Worm (Caenorhabditis elegans) whole organism, L3 larva: Measurements from ENCODE around the gene npr-29.
A peak's percentile ranks its signal among the peaks of the same experiment; 100 is the strongest.

Experiments used
- R02D3.7 ChIP-seq: fragments of 150-350 bp; optimal IDR thresholded peaks from 2 replicates; lab custom pipeline; 2014; ENCODE audit warnings: missing biosample characterization, missing genetic modification characterization
- ZK546.5 ChIP-seq: sonication (generic microtip); optimal IDR thresholded peaks from 2 replicates; lab custom pipeline; 2017; ENCODE audit warnings: missing biosample characterization, missing genetic modification characterization
- aly-2 ChIP-seq: fragments of 150-350 bp; optimal IDR thresholded peaks from 2 replicates; lab custom pipeline; 2014; ENCODE audit warnings: missing biosample characterization, missing genetic modification characterization
- ama-1 ChIP-seq: fragments of 150-350 bp; optimal IDR thresholded peaks from 2 replicates; lab custom pipeline; 2018
- ceh-16 ChIP-seq: sonication (generic microtip); optimal IDR thresholded peaks from 2 replicates; lab custom pipeline; 2017; ENCODE audit warnings: missing biosample characterization, missing genetic modification characterization
- ceh-28 ChIP-seq: fragments of 150-350 bp; optimal IDR thresholded peaks from 2 replicates; lab custom pipeline; 2014; ENCODE audit warnings: missing biosample characterization, missing genetic modification reagents, missing genetic modification characterization
- ceh-82 ChIP-seq: fragments of 150-350 bp; optimal IDR thresholded peaks from 2 replicates; lab custom pipeline; 2014; ENCODE audit warnings: missing biosample characterization, missing genetic modification characterization
- ceh-9 ChIP-seq: sonication (generic microtip); optimal IDR thresholded peaks from 2 replicates; lab custom pipeline; 2018; ENCODE audit warnings: missing biosample characterization, missing genetic modification characterization
- daf-12 ChIP-seq: fragments of 150-350 bp; optimal IDR thresholded peaks from 2 replicates; lab custom pipeline; 2014; ENCODE audit warnings: missing biosample characterization, missing genetic modification reagents, missing genetic modification characterization
- egl-27 ChIP-seq: sonication (generic microtip); optimal IDR thresholded peaks from 4 replicates; lab custom pipeline; 2017; ENCODE audit warnings: missing biosample characterization, missing genetic modification reagents, missing genetic modification characterization
- egl-5 ChIP-seq: fragments of 150-350 bp; optimal IDR thresholded peaks from 2 replicates; lab custom pipeline; 2017; ENCODE audit warnings: missing biosample characterization, missing genetic modification reagents, missing genetic modification characterization, inconsistent platforms
- elt-3 ChIP-seq, 3 experiments: fragments of 150-350 bp in 1 of 3; sonication (generic microtip) in 2 of 3; optimal IDR thresholded peaks; 2 replicates in 2 of 3; 4 replicates in 1 of 3; lab custom pipeline; 2014 to 2017; ENCODE audit warnings: missing biosample characterization in 3 of 3, missing genetic modification characterization in 3 of 3
- eor-1 ChIP-seq, 2 experiments: fragments of 150-350 bp; optimal IDR thresholded peaks; 2 replicates each; lab custom pipeline; 2014 to 2018; ENCODE audit warnings: missing biosample characterization in 2 of 2, missing genetic modification characterization in 2 of 2
- fkh-10 ChIP-seq: sonication (generic microtip); optimal IDR thresholded peaks from 2 replicates; lab custom pipeline; 2017; ENCODE audit warnings: missing biosample characterization, missing genetic modification reagents, missing genetic modification characterization
- fkh-2 ChIP-seq: fragments of 150-350 bp; optimal IDR thresholded peaks from 2 replicates; lab custom pipeline; 2014; ENCODE audit warnings: missing biosample characterization, missing genetic modification reagents, missing genetic modification characterization
- fos-1 ChIP-seq: fragments of 150-350 bp; optimal IDR thresholded peaks from 2 replicates; lab custom pipeline; 2014; ENCODE audit warnings: missing biosample characterization, missing genetic modification characterization
- hmg-11 ChIP-seq: sonication (generic microtip); optimal IDR thresholded peaks from 2 replicates; lab custom pipeline; 2016; ENCODE audit warnings: missing genetic modification characterization, missing compliant biosample characterization
- lin-15B ChIP-seq: fragments of 150-350 bp; optimal IDR thresholded peaks from 2 replicates; lab custom pipeline; 2014; ENCODE audit warnings: missing biosample characterization, missing genetic modification characterization
- lin-39 ChIP-seq: fragments of 150-350 bp; optimal IDR thresholded peaks from 2 replicates; lab custom pipeline; 2018; ENCODE audit warnings: missing biosample characterization, missing genetic modification reagents, missing genetic modification characterization
- lsy-12 ChIP-seq: sonication (generic microtip); optimal IDR thresholded peaks from 2 replicates; lab custom pipeline; 2016; ENCODE audit warnings: mild to moderate bottlenecking, missing genetic modification characterization, missing compliant biosample characterization
- mdl-1 ChIP-seq: fragments of 150-350 bp; optimal IDR thresholded peaks from 2 replicates; lab custom pipeline; 2014; ENCODE audit warnings: missing biosample characterization, missing genetic modification characterization
- mml-1 ChIP-seq: fragments of 150-350 bp; sonication (generic microtip); optimal IDR thresholded peaks from 3 replicates; lab custom pipeline; 2014; ENCODE audit warnings: missing biosample characterization, missing genetic modification characterization
- nfya-1 ChIP-seq: sonication (generic microtip); optimal IDR thresholded peaks from 2 replicates; lab custom pipeline; 2017; ENCODE audit warnings: missing genetic modification characterization, mild to moderate bottlenecking, missing compliant biosample characterization, antibody characterized with exemption, moderate library complexity; ENCODE audit not compliant: insufficient read depth
- nhr-11 ChIP-seq: fragments of 150-350 bp; optimal IDR thresholded peaks from 2 replicates; lab custom pipeline; 2014; ENCODE audit warnings: missing biosample characterization, missing genetic modification characterization
- nhr-12 ChIP-seq: fragments of 150-350 bp; optimal IDR thresholded peaks from 2 replicates; lab custom pipeline; 2014; ENCODE audit warnings: missing biosample characterization, missing genetic modification characterization
- nhr-23 ChIP-seq: fragments of 150-350 bp; optimal IDR thresholded peaks from 2 replicates; lab custom pipeline; 2014; ENCODE audit warnings: missing biosample characterization, missing genetic modification reagents, missing genetic modification characterization
- nhr-25 ChIP-seq: sonication (generic microtip); optimal IDR thresholded peaks from 2 replicates; lab custom pipeline; 2017; ENCODE audit warnings: missing biosample characterization, missing genetic modification characterization
- nhr-28 ChIP-seq: fragments of 150-350 bp; optimal IDR thresholded peaks from 2 replicates; lab custom pipeline; 2014; ENCODE audit warnings: missing biosample characterization, missing genetic modification characterization
- nhr-43 ChIP-seq: sonication (generic microtip); optimal IDR thresholded peaks from 2 replicates; lab custom pipeline; 2016; ENCODE audit warnings: mild to moderate bottlenecking, missing genetic modification characterization, missing compliant biosample characterization; ENCODE audit not compliant: poor library complexity, severe bottlenecking
- nhr-76 ChIP-seq: fragments of 150-350 bp; sonication (generic microtip); optimal IDR thresholded peaks from 5 replicates; lab custom pipeline; 2014; ENCODE audit warnings: missing biosample characterization, missing genetic modification characterization
- nhr-77 ChIP-seq: fragments of 150-350 bp; optimal IDR thresholded peaks from 2 replicates; lab custom pipeline; 2014; ENCODE audit warnings: missing biosample characterization, missing genetic modification characterization
- pha-4 ChIP-seq: fragments of 150-350 bp; optimal IDR thresholded peaks from 2 replicates; lab custom pipeline; 2014; ENCODE audit warnings: missing biosample characterization, missing genetic modification reagents, missing genetic modification characterization
- pqm-1 ChIP-seq: fragments of 150-350 bp; optimal IDR thresholded peaks from 2 replicates; lab custom pipeline; 2017; ENCODE audit warnings: missing biosample characterization, missing genetic modification characterization, inconsistent platforms
- skn-1 ChIP-seq: fragments of 150-350 bp; optimal IDR thresholded peaks from 2 replicates; lab custom pipeline; 2014; ENCODE audit warnings: missing biosample characterization, missing genetic modification characterization
- snpc-4 ChIP-seq: fragments of 150-350 bp; optimal IDR thresholded peaks from 2 replicates; lab custom pipeline; 2014; ENCODE audit warnings: missing biosample characterization, missing genetic modification characterization
- tbx-2 ChIP-seq: sonication (generic microtip); optimal IDR thresholded peaks from 2 replicates; lab custom pipeline; 2016; ENCODE audit warnings: mild to moderate bottlenecking, missing genetic modification characterization, missing compliant biosample characterization
- unc-39 ChIP-seq: sonication (generic microtip); optimal IDR thresholded peaks from 4 replicates; lab custom pipeline; 2017; ENCODE audit warnings: missing biosample characterization, missing genetic modification characterization
- ztf-11 ChIP-seq: fragments of 150-350 bp; optimal IDR thresholded peaks from 2 replicates; lab custom pipeline; 2014; ENCODE audit warnings: missing biosample characterization, missing genetic modification characterization

The npr-29 gene

ce11 chrIII:9206185-9206584 lies 9.1 kb downstream of the npr-29 start, which contains the start of gene ZC84.1:
Gene ZC84.1, minus strand, starts transcription at chrIII:9206285.
- TF ChIP-seq mdl-1 (tag; lab: Kevin White, UChicago): no peak
- TF ChIP-seq lsy-12: no peak
- TF ChIP-seq, all 47 proteins: peak for 0

- TF ChIP-seq nhr-76 (tag; lab: Kevin White, UChicago) (no peak), nhr-77 (tag; lab: Kevin White, UChicago) (no peak)
Observed at ce11 chrIII:9201977-9202376, 13.3 kb downstream of the npr-29 start.

ce11 chrIII:9199605-9200004 lies 15.7 kb downstream of the npr-29 start, which contains the start of gene ZC84.6:
Gene ZC84.6, minus strand, starts transcription at chrIII:9199705.
- TF ChIP-seq ceh-16 (tag; lab: Kevin White, UChicago): no peak
- no peak for TF ChIP-seq eor-1 (tag; optimal IDR thresholded peaks at IDR 0.05; lab: Kevin White, UChicago)
- TF ChIP-seq snpc-4 (tag; lab: Kevin White, UChicago): no peak
- TF ChIP-seq egl-27 (tag; lab: Kevin White, UChicago): no peak
- TF ChIP-seq ceh-82 (tag; lab: Kevin White, UChicago): no peak
- TF ChIP-seq fkh-2 (tag; lab: Kevin White, UChicago): no peak
- TF ChIP-seq lsy-12: no peak
- TF ChIP-seq ceh-28 (tag; lab: Kevin White, UChicago): no peak
- TF ChIP-seq lin-39: no peak
- no peak for TF ChIP-seq nhr-76 (tag; lab: Kevin White, UChicago)
- TF ChIP-seq nhr-23 (tag; lab: Kevin White, UChicago): no peak
- no peak for TF ChIP-seq skn-1 (tag; lab: Kevin White, UChicago)
- TF ChIP-seq nhr-77 (tag; lab: Kevin White, UChicago): no peak
- TF ChIP-seq daf-12 (tag; lab: Kevin White, UChicago): no peak
- TF ChIP-seq R02D3.7 (tag; lab: Kevin White, UChicago): no peak
- no peak for TF ChIP-seq mml-1 (tag; lab: Kevin White, UChicago)

ce11 chrIII:9191091-9191490 lies 24.2 kb downstream of the npr-29 start, which contains the start of gene cls-3:
Gene cls-3, minus strand, starts transcription at chrIII:9191109.
- TF ChIP-seq nhr-28 (tag; lab: Kevin White, UChicago) (no peak), lin-39 (peak; percentile 43), nhr-25 (tag; lab: Kevin White, UChicago) (no peak), hmg-11 (tag; lab: Kevin White, UChicago) (no peak), tbx-2 (tag; lab: Kevin White, UChicago) (no peak), ceh-16 (tag; lab: Kevin White, UChicago) (no peak), lin-15B (tag; lab: Kevin White, UChicago) (peak; percentile 40), elt-3 (tag; optimal IDR thresholded peaks at IDR 0.05; lab: Kevin White, UChicago) (no peak), pqm-1 (tag; lab: Kevin White, UChicago) (no peak), skn-1 (tag; lab: Kevin White, UChicago) (peak; percentile 13), mdl-1 (tag; lab: Kevin White, UChicago) (no peak), nhr-11 (no peak), unc-39 (tag; lab: Kevin White, UChicago) (no peak), nhr-43 (tag; lab: Kevin White, UChicago) (no peak), pha-4 (tag; lab: Kevin White, UChicago) (no peak), eor-1 (tag; optimal IDR thresholded peaks at IDR 0.05; lab: Kevin White, UChicago) (no peak), nfya-1 (tag; lab: Kevin White, UChicago) (peak; percentile 63), ztf-11 (tag; lab: Kevin White, UChicago) (no peak), ceh-82 (tag; lab: Kevin White, UChicago) (no peak), ama-1 (no peak), ceh-9 (tag; lab: Kevin White, UChicago) (no peak), fkh-10 (peak; percentile 15), nhr-12 (tag; lab: Kevin White, UChicago) (no peak), fos-1 (tag; lab: Kevin White, UChicago) (no peak), mml-1 (tag; lab: Kevin White, UChicago) (no peak), fkh-2 (tag; lab: Kevin White, UChicago) (no peak), ZK546.5 (tag; lab: Kevin White, UChicago) (no peak), aly-2 (tag; lab: Kevin White, UChicago) (no peak), nhr-23 (tag; lab: Kevin White, UChicago) (no peak), egl-5 (tag; lab: Kevin White, UChicago) (no peak), lsy-12 (peak; percentile 7), nhr-76 (tag; lab: Kevin White, UChicago) (no peak)
- TF ChIP-seq, all 47 proteins: peak for 6
